Fruit fly (Drosophila melanogaster) whole organism, embryonic: ENCODE data around the gene Or88a.

ENCODE experiments used
- CG10543 ChIP-seq: fragments of 200-800 bp; sonication (Bioruptor generic); optimal IDR thresholded peaks from 3 replicates; lab custom pipeline; 2017; ENCODE audit warnings: missing biosample characterization, mild to moderate bottlenecking, missing genetic modification characterization, moderate library complexity
- CG10565 ChIP-seq: fragments of 200-800 bp; sonication (Bioruptor generic); optimal IDR thresholded peaks from 3 replicates; lab custom pipeline; 2016; ENCODE audit warnings: missing biosample characterization, mild to moderate bottlenecking, missing genetic modification characterization
- CG11695 ChIP-seq: fragments of 200-800 bp; sonication (Bioruptor generic); IDR thresholded peaks from 3 replicates; pipeline ENCODE4 v1.3.6; 2022; ENCODE audit warnings: missing biosample characterization, missing genetic modification characterization
- CG12219 ChIP-seq: fragments of 200-800 bp; sonication (Bioruptor generic); optimal IDR thresholded peaks from 3 replicates; lab custom pipeline; 2018; ENCODE audit warnings: missing biosample characterization, mild to moderate bottlenecking, missing genetic modification characterization
- CG12236 ChIP-seq: fragments of 200-800 bp; sonication (Bioruptor generic); optimal IDR thresholded peaks from 2 replicates; lab custom pipeline; 2016; ENCODE audit warnings: missing biosample characterization, missing genetic modification characterization
- CG13123 ChIP-seq: fragments of 200-800 bp; sonication (Bioruptor generic); optimal IDR thresholded peaks from 2 replicates; lab custom pipeline; 2016; ENCODE audit warnings: missing biosample characterization, missing genetic modification characterization
- CG14710 ChIP-seq: fragments of 200-800 bp; sonication (Bioruptor generic); optimal IDR thresholded peaks from 3 replicates; lab custom pipeline; 2019; ENCODE audit warnings: missing biosample characterization, mild to moderate bottlenecking, missing genetic modification characterization, moderate library complexity
- CG14965 ChIP-seq: fragments of 200-800 bp; sonication (Bioruptor generic); optimal IDR thresholded peaks from 2 replicates; lab custom pipeline; 2016; ENCODE audit warnings: missing biosample characterization, missing genetic modification characterization, borderline replicate concordance
- CG15479 ChIP-seq: fragments of 200-800 bp; sonication (Bioruptor generic); optimal IDR thresholded peaks from 3 replicates; lab custom pipeline; 2019; ENCODE audit warnings: missing biosample characterization, mild to moderate bottlenecking, missing genetic modification characterization, moderate library complexity
- CG1603 ChIP-seq: fragments of 200-800 bp; sonication (Bioruptor generic); optimal IDR thresholded peaks from 2 replicates; lab custom pipeline; 2019; ENCODE audit warnings: missing biosample characterization, mild to moderate bottlenecking, missing genetic modification characterization, moderate library complexity
- CG18599 ChIP-seq: fragments of 200-800 bp; sonication (Bioruptor generic); optimal IDR thresholded peaks from 3 replicates; lab custom pipeline; 2017; ENCODE audit warnings: missing biosample characterization, missing genetic modification characterization, mild to moderate bottlenecking, moderate library complexity, missing genetic modification reagents
- CG2712 ChIP-seq: fragments of 200-800 bp; optimal IDR thresholded peaks from 3 replicates; lab custom pipeline; 2019; ENCODE audit warnings: missing biosample characterization, mild to moderate bottlenecking, missing genetic modification characterization, moderate library complexity
- CG2875 ChIP-seq: fragments of 200-800 bp; sonication (Bioruptor generic); optimal IDR thresholded peaks from 2 replicates; lab custom pipeline; 2017; ENCODE audit warnings: missing biosample characterization, mild to moderate bottlenecking, missing genetic modification characterization, missing genetic modification reagents
- CG30431 ChIP-seq: fragments of 200-800 bp; sonication (Bioruptor generic); optimal IDR thresholded peaks from 2 replicates; lab custom pipeline; 2017; ENCODE audit warnings: missing biosample characterization, missing genetic modification characterization
- CG3847 ChIP-seq: fragments of 200-800 bp; sonication (Bioruptor generic); IDR thresholded peaks from 2 replicates; pipeline ENCODE4 v1.3.6; 2022; ENCODE audit warnings: missing biosample characterization, missing genetic modification characterization
- CG4707 ChIP-seq: fragments of 200-800 bp; sonication (Bioruptor generic); optimal IDR thresholded peaks from 2 replicates; lab custom pipeline; 2018; ENCODE audit warnings: missing biosample characterization, mild to moderate bottlenecking, missing genetic modification characterization, moderate library complexity
- CG6272 ChIP-seq: fragments of 200-800 bp; sonication (Bioruptor generic); IDR thresholded peaks from 2 replicates; pipeline ENCODE4 v1.3.6; 2022; ENCODE audit warnings: missing biosample characterization, missing genetic modification characterization
- CG6654 ChIP-seq: fragments of 200-800 bp; sonication (Bioruptor generic); optimal IDR thresholded peaks from 2 replicates; lab custom pipeline; 2017; ENCODE audit warnings: missing biosample characterization, mild to moderate bottlenecking, missing genetic modification characterization
- CG7372 ChIP-seq: fragments of 200-800 bp; sonication (Bioruptor generic); IDR thresholded peaks from 2 replicates; pipeline ENCODE4 v1.3.6; 2022; ENCODE audit warnings: missing biosample characterization, missing genetic modification characterization
- CG9215 ChIP-seq: fragments of 200-800 bp; sonication (Bioruptor generic); IDR thresholded peaks from 2 replicates; pipeline ENCODE4 v1.3.6; 2022; ENCODE audit warnings: missing biosample characterization, missing genetic modification characterization
- CHES-1-like ChIP-seq: fragments of 200-800 bp; sonication (Bioruptor generic); optimal IDR thresholded peaks from 2 replicates; lab custom pipeline; 2016; ENCODE audit warnings: missing biosample characterization, missing genetic modification characterization
- Doc3 ChIP-seq: fragments of 200-800 bp; sonication (Bioruptor generic); IDR thresholded peaks from 3 replicates; pipeline ENCODE4 v1.3.6; 2022; ENCODE audit warnings: missing biosample characterization, missing genetic modification characterization; ENCODE audit not compliant: partially characterized antibody
- Elba2 ChIP-seq: fragments of 200-800 bp; sonication (Bioruptor generic); optimal IDR thresholded peaks from 3 replicates; lab custom pipeline; 2016; ENCODE audit warnings: missing biosample characterization, missing genetic modification characterization
- Hey ChIP-seq: fragments of 200-800 bp; sonication (Bioruptor generic); optimal IDR thresholded peaks from 3 replicates; lab custom pipeline; 2018; ENCODE audit warnings: missing biosample characterization, mild to moderate bottlenecking, missing genetic modification characterization
- Hmr ChIP-seq: fragments of 200-800 bp; sonication (Bioruptor generic); optimal IDR thresholded peaks from 3 replicates; lab custom pipeline; 2017; ENCODE audit warnings: mild to moderate bottlenecking, missing biosample characterization, missing genetic modification reagents, missing genetic modification characterization
- Lhr ChIP-seq: fragments of 200-800 bp; sonication (Bioruptor generic); optimal IDR thresholded peaks from 3 replicates; lab custom pipeline; 2017; ENCODE audit warnings: mild to moderate bottlenecking, missing biosample characterization, missing genetic modification reagents, missing genetic modification characterization
- Max ChIP-seq: fragments of 200-800 bp; sonication (Bioruptor generic); optimal IDR thresholded peaks from 2 replicates; lab custom pipeline; 2016; ENCODE audit warnings: missing biosample characterization, mild to moderate bottlenecking, missing genetic modification characterization
- NfI ChIP-seq: fragments of 200-800 bp; sonication (Bioruptor generic); optimal IDR thresholded peaks from 3 replicates; lab custom pipeline; 2018; ENCODE audit warnings: missing biosample characterization, mild to moderate bottlenecking, missing genetic modification characterization, moderate library complexity
- Oaz ChIP-seq: fragments of 200-800 bp; sonication (Bioruptor generic); IDR thresholded peaks from 2 replicates; pipeline ENCODE4 v1.3.6; 2022; ENCODE audit warnings: missing biosample characterization, missing genetic modification characterization
- Scr ChIP-seq: fragments of 200-800 bp; sonication (Bioruptor generic); IDR thresholded peaks from 2 replicates; pipeline ENCODE4 v1.3.6; 2022; ENCODE audit warnings: missing biosample characterization, missing genetic modification characterization; ENCODE audit not compliant: partially characterized antibody
- TFAM ChIP-seq: fragments of 200-800 bp; sonication (Bioruptor generic); optimal IDR thresholded peaks from 2 replicates; lab custom pipeline; 2017; ENCODE audit warnings: missing biosample characterization, missing genetic modification characterization, inconsistent platforms
- Xrp1 ChIP-seq: fragments of 200-800 bp; sonication (Bioruptor generic); IDR thresholded peaks from 2 replicates; pipeline ENCODE4 v1.3.6; 2022; ENCODE audit warnings: missing biosample characterization, missing genetic modification characterization
- al ChIP-seq: fragments of 200-800 bp; sonication (Bioruptor generic); IDR thresholded peaks from 2 replicates; pipeline ENCODE4 v1.3.6; 2022; ENCODE audit warnings: missing biosample characterization, missing genetic modification characterization
- cg ChIP-seq: fragments of 200-800 bp; sonication (Bioruptor generic); optimal IDR thresholded peaks from 3 replicates; lab custom pipeline; 2019; ENCODE audit warnings: missing biosample characterization, mild to moderate bottlenecking, missing genetic modification characterization, moderate library complexity
- chinmo ChIP-seq: fragments of 200-800 bp; sonication (Bioruptor generic); IDR thresholded peaks from 4 replicates; pipeline ENCODE4 v1.3.6; 2022; ENCODE audit warnings: missing biosample characterization, missing genetic modification characterization; ENCODE audit not compliant: partially characterized antibody
- gem ChIP-seq: fragments of 200-800 bp; sonication (Bioruptor generic); optimal IDR thresholded peaks from 2 replicates; lab custom pipeline; 2019; ENCODE audit warnings: missing biosample characterization, mild to moderate bottlenecking, missing genetic modification characterization, moderate library complexity
- ham ChIP-seq: fragments of 200-800 bp; sonication (Bioruptor generic); IDR thresholded peaks from 2 replicates; pipeline ENCODE4 v1.3.6; 2022; ENCODE audit warnings: missing biosample characterization, missing genetic modification characterization
- nerfin-2 ChIP-seq: fragments of 200-800 bp; sonication (Bioruptor generic); IDR thresholded peaks from 2 replicates; pipeline ENCODE4 v1.3.6; 2022; ENCODE audit warnings: missing biosample characterization, missing genetic modification characterization; ENCODE audit not compliant: partially characterized antibody
- phol ChIP-seq: fragments of 200-800 bp; sonication (Bioruptor generic); optimal IDR thresholded peaks from 3 replicates; lab custom pipeline; 2018; ENCODE audit warnings: missing biosample characterization, mild to moderate bottlenecking, missing genetic modification characterization, moderate library complexity
- pita ChIP-seq: fragments of 200-800 bp; sonication (Bioruptor generic); optimal IDR thresholded peaks from 2 replicates; lab custom pipeline; 2017; ENCODE audit warnings: missing biosample characterization, mild to moderate bottlenecking, missing genetic modification characterization
- salm ChIP-seq: fragments of 200-800 bp; sonication (Bioruptor generic); optimal IDR thresholded peaks from 2 replicates; lab custom pipeline; 2018; ENCODE audit warnings: missing biosample characterization, mild to moderate bottlenecking, missing genetic modification characterization
- schlank ChIP-seq: fragments of 200-800 bp; sonication (Bioruptor generic); optimal IDR thresholded peaks from 2 replicates; lab custom pipeline; 2018; ENCODE audit warnings: missing biosample characterization, mild to moderate bottlenecking, missing genetic modification characterization
- scrt ChIP-seq: fragments of 200-800 bp; sonication (Bioruptor generic); optimal IDR thresholded peaks from 2 replicates; lab custom pipeline; 2018; ENCODE audit warnings: missing biosample characterization, mild to moderate bottlenecking, missing genetic modification characterization, moderate library complexity
- sim ChIP-seq: fragments of 200-800 bp; sonication (Bioruptor generic); IDR thresholded peaks from 2 replicates; pipeline ENCODE4 v1.3.6; 2022; ENCODE audit warnings: missing biosample characterization, missing genetic modification characterization
- slp2 ChIP-seq: fragments of 200-800 bp; sonication (Bioruptor generic); optimal IDR thresholded peaks from 2 replicates; lab custom pipeline; 2016; ENCODE audit warnings: missing biosample characterization, missing genetic modification characterization
- stwl ChIP-seq: fragments of 200-800 bp; sonication (Bioruptor generic); optimal IDR thresholded peaks from 3 replicates; lab custom pipeline; 2018; ENCODE audit warnings: missing biosample characterization, mild to moderate bottlenecking, missing genetic modification characterization, moderate library complexity
- toy ChIP-seq: fragments of 200-800 bp; sonication (Bioruptor generic); IDR thresholded peaks from 2 replicates; pipeline ENCODE4 v1.3.6; 2022; ENCODE audit warnings: missing biosample characterization, missing genetic modification characterization
- tx ChIP-seq: fragments of 200-800 bp; sonication (Bioruptor generic); optimal IDR thresholded peaks from 2 replicates; lab custom pipeline; 2016; ENCODE audit warnings: missing biosample characterization, missing genetic modification characterization
- yki ChIP-seq: fragments of >200 bp; optimal IDR thresholded peaks from 3 replicates; lab custom pipeline; 2018

Gene Or88a

DNA sequence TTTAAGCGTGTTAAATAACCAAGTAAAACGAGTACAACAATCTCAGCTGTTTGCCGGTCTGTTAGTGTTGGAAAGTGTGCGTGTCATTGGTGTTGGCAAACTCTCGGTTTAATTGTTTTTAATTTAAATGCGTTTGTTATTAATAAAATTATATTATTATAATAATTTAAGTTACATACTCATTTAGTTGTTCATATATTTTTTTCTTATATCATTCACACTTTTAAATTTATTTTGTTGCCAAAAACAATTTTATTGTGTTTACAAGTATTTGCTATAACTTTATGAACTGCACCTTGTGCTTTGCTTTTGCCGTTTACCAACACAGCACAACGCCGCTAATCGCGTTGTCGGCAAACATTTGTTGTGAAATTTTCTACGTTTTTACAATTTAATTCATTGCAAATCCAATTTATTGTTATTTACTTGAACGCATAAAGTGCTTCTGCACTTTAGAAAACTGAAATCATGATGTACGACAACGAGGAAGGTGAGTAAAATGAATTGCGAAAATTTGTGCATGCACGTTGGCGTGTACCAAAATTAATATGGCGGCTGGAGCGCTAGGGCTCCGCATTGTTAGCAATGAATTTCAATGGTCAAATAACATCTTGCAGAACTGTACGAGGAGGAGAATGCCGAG is 16.4 kb downstream of the Or88a start, which contains the start of the genes 140up and Polr2B (continued):
- TF ChIP-seq CG14965 (GFP tag; lab: Kevin White, UChicago) (no peak), CG7372 (GFP tag; lab: Robert Waterston, UW) (peak; percentile 93), salm (tag; lab: Kevin White, UChicago) (peak; percentile 78), CG6654 (GFP tag; lab: Kevin White, UChicago) (peak; percentile 50), CG10565 (peak; percentile 56), Doc3 (GFP tag; lab: Robert Waterston, UW) (no peak), CG15479 (GFP tag; lab: Kevin White, UChicago) (no peak), TFAM (GFP tag; lab: Kevin White, UChicago) (peak; percentile 19), Xrp1 (GFP tag; lab: Robert Waterston, UW) (peak; percentile 97), CG3847 (GFP tag; lab: Robert Waterston, UW) (peak; percentile 97), nerfin-2 (GFP tag; lab: Robert Waterston, UW) (no peak), CG30431 (GFP tag; lab: Kevin White, UChicago) (peak; percentile 86), CG2875 (GFP tag; lab: Kevin White, UChicago) (peak; percentile 73), schlank (peak; percentile 74), Lhr (GFP tag; lab: Kevin White, UChicago) (peak; percentile 60), tx (GFP tag; lab: Kevin White, UChicago) (peak; percentile 71), CG11695 (GFP tag; lab: Robert Waterston, UW) (peak; percentile 100), sim (GFP tag; lab: Robert Waterston, UW) (0 out of 2 replicates have a peak, but pooled peaks have one; percentile 27), ham (peak; percentile 79), scrt (GFP tag; lab: Kevin White, UChicago) (peak; percentile 77), Hey (tag; lab: Kevin White, UChicago) (no peak), CG6272 (GFP tag; lab: Robert Waterston, UW) (peak; percentile 93), Oaz (GFP tag; lab: Robert Waterston, UW) (peak; percentile 63), chinmo (GFP tag; lab: Robert Waterston, UW) (no peak), Max (GFP tag; lab: Kevin White, UChicago) (peak; percentile 89), cg (GFP tag; lab: Kevin White, UChicago) (no peak), CHES-1-like (GFP tag; lab: Kevin White, UChicago) (peak; percentile 76), Hmr (peak; percentile 94), CG18599 (GFP tag; lab: Kevin White, UChicago) (peak; percentile 95), yki (lab: Kevin White, UChicago) (no peak), Scr (GFP tag; lab: Robert Waterston, UW) (peak; percentile 26; the same call in 1 of the 2 replicates), toy (GFP tag; lab: Robert Waterston, UW) (peak; percentile 85), CG1603 (tag; lab: Kevin White, UChicago) (no peak), CG10543 (GFP tag; lab: Kevin White, UChicago) (peak; percentile 93), slp2 (GFP tag; lab: Kevin White, UChicago) (peak; percentile 29), CG12219 (GFP tag; lab: Kevin White, UChicago) (peak; percentile 57), CG14710 (tag; lab: Kevin White, UChicago) (peak; percentile 95), stwl (peak; percentile 91), CG9215 (peak; percentile 94), CG12236 (GFP tag; lab: Kevin White, UChicago) (no peak), NfI (GFP tag; lab: Kevin White, UChicago) (peak; percentile 93), phol (tag; lab: Kevin White, UChicago) (peak; percentile 94), pita (no peak), gem (tag; lab: Kevin White, UChicago) (peak; percentile 97), Elba2 (GFP tag; lab: Kevin White, UChicago) (peak; percentile 70), CG4707 (GFP tag; lab: Kevin White, UChicago) (peak; percentile 15), al (GFP tag; lab: Robert Waterston, UW) (peak; percentile 90), CG13123 (GFP tag; lab: Kevin White, UChicago) (peak; percentile 86), CG2712 (tag; lab: Kevin White, UChicago) (peak; percentile 96)
